Worm (Caenorhabditis elegans) whole organism, young adult: ENCODE data around the gene C54C6.4.

Source experiments
- nfya-2 ChIP-seq: fragments of 200-800 bp; sonication (Bioruptor generic); IDR thresholded peaks from 2 replicates; pipeline ENCODE4 v1.3.6; 2022; ENCODE audit warnings: missing genetic modification reagents, missing genetic modification characterization, missing compliant biosample characterization
- nhr-80 ChIP-seq: sonication (generic microtip); optimal IDR thresholded peaks from 2 replicates; lab custom pipeline; 2016; ENCODE audit warnings: missing genetic modification characterization, missing compliant biosample characterization
- repo-1 ChIP-seq: sonication (generic microtip); optimal IDR thresholded peaks from 2 replicates; lab custom pipeline; 2017; ENCODE audit warnings: mild to moderate bottlenecking, missing genetic modification characterization, missing compliant biosample characterization
- snpc-4 ChIP-seq, 5 experiments: fragments of 150-350 bp in 1 of 5; sonication (generic microtip) in 4 of 5; optimal IDR thresholded peaks; 2 replicates each; lab custom pipeline; 2014 to 2018; ENCODE audit warnings: missing genetic modification characterization in 5 of 5, missing biosample characterization in 3 of 5, antibody characterized with exemption in 2 of 5, mild to moderate bottlenecking in 2 of 5, missing compliant biosample characterization in 2 of 5, missing genotype in 2 of 5, moderate library complexity in 2 of 5, missing genetic modification reagents in 1 of 5
- ztf-22 ChIP-seq: fragments of 200-800 bp; sonication (Bioruptor generic); optimal IDR thresholded peaks from 2 replicates; lab custom pipeline; 2018; ENCODE audit warnings: mild to moderate bottlenecking, missing genetic modification characterization, moderate library complexity, missing compliant biosample characterization

ce11 chrIII:3523363-3523762 lies 30.1 kb upstream of the C54C6.4 start:
- TF ChIP-seq nfya-2: no peak
- no peak for TF ChIP-seq repo-1 (tag; lab: Kevin White, UChicago)
- TF ChIP-seq ztf-22: no peak
- no peak for TF ChIP-seq nhr-80 (tag; lab: Kevin White, UChicago)
- no peak for TF ChIP-seq snpc-4 (GFP tag; optimal IDR thresholded peaks at IDR 0.05; lab: Kevin White, UChicago)
- no peak for TF ChIP-seq snpc-4 (tag; optimal IDR thresholded peaks at IDR 0.05; lab: Kevin White, UChicago)
